Worm (Caenorhabditis elegans): ENCODE measurements around the gene srj-14.

DNA sequence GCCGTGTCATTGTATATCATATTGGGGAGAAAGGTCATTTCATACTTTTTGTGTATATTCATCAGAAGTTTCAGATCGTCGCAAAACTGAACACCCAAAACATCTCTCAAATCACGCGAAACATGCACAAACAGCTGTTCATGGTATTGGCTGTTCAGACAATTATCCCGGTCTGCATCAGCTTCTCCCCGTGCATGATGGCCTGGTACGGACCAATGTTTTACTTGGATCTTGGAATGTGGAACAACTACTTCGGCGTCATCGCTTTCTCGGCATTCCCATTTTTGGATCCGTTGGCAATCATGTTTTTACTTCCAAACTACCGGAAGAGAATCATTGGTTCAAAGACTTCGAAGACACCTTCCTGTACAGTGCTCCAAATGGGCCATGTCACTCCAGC is 34.0 kb downstream of the srj-14 start:
- no peak for TF ChIP-seq ama-1 (optimal IDR thresholded peaks at IDR 0.05)
- no peak for TF ChIP-seq egl-27 (tag; optimal IDR thresholded peaks at IDR 0.05)
- no peak for TF ChIP-seq elt-3 (tag; optimal IDR thresholded peaks at IDR 0.05)
- TF ChIP-seq snpc-4 (tag; optimal IDR thresholded peaks at IDR 0.05): no peak
- no peak for TF ChIP-seq unc-86 (tag; optimal IDR thresholded peaks at IDR 0.05)
- TF ChIP-seq sox-4 (tag; optimal IDR thresholded peaks at IDR 0.05): no peak
- TF ChIP-seq lin-15B (tag; optimal IDR thresholded peaks at IDR 0.05): no peak
- no peak for TF ChIP-seq ceh-82 (tag; optimal IDR thresholded peaks at IDR 0.05)
